Worm (Caenorhabditis elegans) whole organism, young adult: Measurements from ENCODE around the gene C54E4.12.

Experiments
- B0035.1 ChIP-seq: sonication (generic microtip); optimal IDR thresholded peaks from 2 replicates; lab custom pipeline; 2016; ENCODE audit warnings: missing genetic modification characterization, mild to moderate bottlenecking, missing compliant biosample characterization, missing genotype, missing genetic modification reagents
- B0261.1 ChIP-seq: sonication (generic microtip); optimal IDR thresholded peaks from 2 replicates; lab custom pipeline; 2016; ENCODE audit warnings: mild to moderate bottlenecking, missing genetic modification characterization, moderate library complexity, missing compliant biosample characterization
- B0336.3 ChIP-seq: fragments of 200-800 bp; sonication (Bioruptor generic); IDR thresholded peaks from 2 replicates; pipeline ENCODE4 v1.3.6; 2022; ENCODE audit warnings: missing genetic modification characterization, missing compliant biosample characterization
- C06A6.2 ChIP-seq: fragments of 200-800 bp; sonication (Bioruptor generic); conservative IDR thresholded peaks from 2 replicates; pipeline ENCODE4 v1.3.6; 2022; ENCODE audit warnings: missing genetic modification characterization, missing compliant biosample characterization
- F22D6.2 ChIP-seq: sonication (generic microtip); optimal IDR thresholded peaks from 2 replicates; lab custom pipeline; 2016; ENCODE audit warnings: mild to moderate bottlenecking, missing genetic modification characterization, missing compliant biosample characterization
- F23B12.7 ChIP-seq: sonication (generic microtip); optimal IDR thresholded peaks from 2 replicates; lab custom pipeline; 2017; ENCODE audit warnings: missing genetic modification characterization, mild to moderate bottlenecking, missing compliant biosample characterization, antibody characterized with exemption, moderate library complexity; ENCODE audit not compliant: insufficient read depth
- T07F8.4 ChIP-seq: sonication (generic microtip); optimal IDR thresholded peaks from 2 replicates; lab custom pipeline; 2016; ENCODE audit warnings: mild to moderate bottlenecking, missing genetic modification characterization, moderate library complexity, missing compliant biosample characterization
- Y53G8AR.9 ChIP-seq: fragments of 200-800 bp; sonication (Bioruptor generic); conservative IDR thresholded peaks from 2 replicates; pipeline ENCODE4 v1.3.6; 2022; ENCODE audit warnings: missing genetic modification reagents, missing genetic modification characterization, missing compliant biosample characterization
- Y67H2A.10 ChIP-seq: fragments of 200-800 bp; sonication (Bioruptor generic); conservative IDR thresholded peaks from 2 replicates; pipeline ENCODE4 v1.3.6; 2022; ENCODE audit warnings: missing genetic modification reagents, missing genetic modification characterization, missing compliant biosample characterization
- Y79H2A.3 ChIP-seq: fragments of 200-800 bp; sonication (Bioruptor generic); conservative IDR thresholded peaks from 2 replicates; pipeline ENCODE4 v1.3.6; 2022; ENCODE audit warnings: missing genetic modification reagents, missing genetic modification characterization, missing compliant biosample characterization
- akir-1 ChIP-seq: fragments of 200-800 bp; sonication (Bioruptor generic); optimal IDR thresholded peaks from 2 replicates; lab custom pipeline; 2018; ENCODE audit warnings: mild to moderate bottlenecking, missing genetic modification characterization, moderate library complexity, missing compliant biosample characterization
- ama-1 ChIP-seq, 3 experiments: fragments of 150-350 bp in 1 of 3; sonication (generic microtip) in 2 of 3; optimal IDR thresholded peaks; 2 replicates each; lab custom pipeline; 2014 to 2018; ENCODE audit warnings: missing biosample characterization in 2 of 3, missing genetic modification characterization in 2 of 3, missing genetic modification reagents in 2 of 3
- athp-1 ChIP-seq: sonication (generic microtip); optimal IDR thresholded peaks from 2 replicates; lab custom pipeline; 2017; ENCODE audit warnings: mild to moderate bottlenecking, missing genetic modification characterization, missing compliant biosample characterization
- attf-5 ChIP-seq: fragments of 200-800 bp; sonication (Bioruptor generic); optimal IDR thresholded peaks from 2 replicates; lab custom pipeline; 2018; ENCODE audit warnings: mild to moderate bottlenecking, missing genetic modification characterization, missing compliant biosample characterization
- cebp-1 ChIP-seq, 2 experiments: fragments of 200-800 bp in 1 of 2; sonication (Bioruptor generic) in 1 of 2; sonication (generic microtip) in 1 of 2; IDR thresholded peaks in 1 of 2; optimal IDR thresholded peaks in 1 of 2; 2 replicates each; pipeline versions ENCODE4 v1.3.6 to Lab custom; 2017 to 2022; ENCODE audit warnings: missing compliant biosample characterization in 2 of 2, missing genetic modification characterization in 2 of 2, mild to moderate bottlenecking in 1 of 2, missing genetic modification reagents in 1 of 2, moderate library complexity in 1 of 2
- ceh-91 ChIP-seq: fragments of 200-800 bp; sonication (Bioruptor generic); IDR thresholded peaks from 2 replicates; pipeline ENCODE4 v1.3.6; 2022; ENCODE audit warnings: missing genetic modification reagents, missing genetic modification characterization, missing compliant biosample characterization
- die-1 ChIP-seq: sonication (generic microtip); optimal IDR thresholded peaks from 2 replicates; lab custom pipeline; 2016; ENCODE audit warnings: missing genotype, mild to moderate bottlenecking, missing genetic modification characterization, missing compliant biosample characterization
- dpff-1 ChIP-seq: sonication (generic microtip); optimal IDR thresholded peaks from 2 replicates; lab custom pipeline; 2017; ENCODE audit warnings: mild to moderate bottlenecking, missing genetic modification characterization, missing compliant biosample characterization
- dpl-1 ChIP-seq: fragments of 150-350 bp; optimal IDR thresholded peaks from 2 replicates; lab custom pipeline; 2014; ENCODE audit warnings: missing biosample characterization, missing genetic modification reagents, missing genetic modification characterization
- efl-1 ChIP-seq: fragments of 150-350 bp; optimal IDR thresholded peaks from 2 replicates; lab custom pipeline; 2014; ENCODE audit warnings: missing biosample characterization, missing genetic modification reagents, missing genetic modification characterization
- ekl-4 ChIP-seq: fragments of 200-800 bp; sonication (Bioruptor generic); IDR thresholded peaks from 2 replicates; pipeline ENCODE4 v1.3.6; 2022; ENCODE audit warnings: missing genetic modification reagents, missing genetic modification characterization, missing compliant biosample characterization
- fkh-3 ChIP-seq: sonication (generic microtip); optimal IDR thresholded peaks from 2 replicates; lab custom pipeline; 2016; ENCODE audit warnings: mild to moderate bottlenecking, missing genetic modification characterization, missing compliant biosample characterization
- him-1 ChIP-seq: sonication (generic microtip); optimal IDR thresholded peaks from 2 replicates; lab custom pipeline; 2016; ENCODE audit warnings: missing genotype, missing genetic modification reagents, missing genetic modification characterization, missing compliant biosample characterization
- hmg-1.2 ChIP-seq: fragments of 200-800 bp; sonication (Bioruptor generic); IDR thresholded peaks from 2 replicates; pipeline ENCODE4 v1.3.6; 2022; ENCODE audit warnings: missing genetic modification reagents, missing genetic modification characterization, missing compliant biosample characterization
- lin-26 ChIP-seq: fragments of 200-800 bp; sonication (Bioruptor generic); IDR thresholded peaks from 2 replicates; pipeline ENCODE4 v1.3.6; 2022; ENCODE audit warnings: missing genetic modification reagents, missing genetic modification characterization, missing compliant biosample characterization
- lin-40 ChIP-seq: sonication (generic microtip); optimal IDR thresholded peaks from 2 replicates; lab custom pipeline; 2016; ENCODE audit warnings: missing genetic modification characterization, mild to moderate bottlenecking, missing compliant biosample characterization, missing genotype, missing genetic modification reagents
- lin-54 ChIP-seq: fragments of 200-800 bp; sonication (Bioruptor generic); optimal IDR thresholded peaks from 2 replicates; lab custom pipeline; 2018; ENCODE audit warnings: mild to moderate bottlenecking, missing genetic modification characterization, missing compliant biosample characterization
- lsl-1 ChIP-seq: fragments of 200-800 bp; sonication (Bioruptor generic); optimal IDR thresholded peaks from 2 replicates; lab custom pipeline; 2018; ENCODE audit warnings: mild to moderate bottlenecking, missing genetic modification characterization, moderate library complexity, missing compliant biosample characterization
- lsy-27 ChIP-seq: sonication (generic microtip); optimal IDR thresholded peaks from 2 replicates; lab custom pipeline; 2017; ENCODE audit warnings: missing genetic modification characterization, mild to moderate bottlenecking, missing compliant biosample characterization, antibody characterized with exemption, missing genotype, borderline replicate concordance; ENCODE audit not compliant: insufficient read depth
- madf-10 ChIP-seq: sonication (generic microtip); optimal IDR thresholded peaks from 2 replicates; lab custom pipeline; 2016; ENCODE audit warnings: mild to moderate bottlenecking, missing genetic modification characterization, missing compliant biosample characterization
- mel-28 ChIP-seq: sonication (generic microtip); optimal IDR thresholded peaks from 2 replicates; lab custom pipeline; 2016; ENCODE audit warnings: borderline replicate concordance, mild to moderate bottlenecking, missing genetic modification characterization, missing compliant biosample characterization
- nfya-1 ChIP-seq: sonication (generic microtip); optimal IDR thresholded peaks from 2 replicates; lab custom pipeline; 2017; ENCODE audit warnings: antibody characterized with exemption, missing compliant biosample characterization, missing genetic modification characterization, borderline replicate concordance; ENCODE audit not compliant: insufficient read depth
- nfya-2 ChIP-seq: fragments of 200-800 bp; sonication (Bioruptor generic); IDR thresholded peaks from 2 replicates; pipeline ENCODE4 v1.3.6; 2022; ENCODE audit warnings: missing genetic modification reagents, missing genetic modification characterization, missing compliant biosample characterization
- nhr-120 ChIP-seq: fragments of 200-800 bp; sonication (Bioruptor generic); IDR thresholded peaks from 2 replicates; pipeline ENCODE4 v1.3.6; 2022; ENCODE audit warnings: missing genetic modification characterization, missing compliant biosample characterization
- nhr-179 ChIP-seq: sonication (generic microtip); optimal IDR thresholded peaks from 2 replicates; lab custom pipeline; 2016; ENCODE audit warnings: mild to moderate bottlenecking, missing genetic modification characterization, missing compliant biosample characterization
- snpc-4 ChIP-seq, 5 experiments: fragments of 150-350 bp in 1 of 5; sonication (generic microtip) in 4 of 5; optimal IDR thresholded peaks; 2 replicates each; lab custom pipeline; 2014 to 2018; ENCODE audit warnings: missing genetic modification characterization in 5 of 5, missing biosample characterization in 3 of 5, antibody characterized with exemption in 2 of 5, mild to moderate bottlenecking in 2 of 5, missing compliant biosample characterization in 2 of 5, missing genotype in 2 of 5, moderate library complexity in 2 of 5, missing genetic modification reagents in 1 of 5
- somi-1 ChIP-seq: fragments of 200-800 bp; sonication (Bioruptor generic); optimal IDR thresholded peaks from 2 replicates; lab custom pipeline; 2018; ENCODE audit warnings: mild to moderate bottlenecking, missing genetic modification characterization, missing compliant biosample characterization
- sptf-2 ChIP-seq: fragments of 200-800 bp; sonication (Bioruptor generic); optimal IDR thresholded peaks from 2 replicates; lab custom pipeline; 2018; ENCODE audit warnings: mild to moderate bottlenecking, missing genetic modification characterization, missing compliant biosample characterization
- tbp1 ChIP-seq: fragments of 200-800 bp; sonication (Bioruptor generic); optimal IDR thresholded peaks from 2 replicates; lab custom pipeline; 2018; ENCODE audit warnings: mild to moderate bottlenecking, missing genetic modification characterization, missing compliant biosample characterization
- unc-130 ChIP-seq: sonication (generic microtip); optimal IDR thresholded peaks from 2 replicates; lab custom pipeline; 2016; ENCODE audit warnings: missing genetic modification reagents, missing genetic modification characterization, missing compliant biosample characterization
- unc-62 ChIP-seq: fragments of 150-350 bp; optimal IDR thresholded peaks from 2 replicates; lab custom pipeline; 2014; ENCODE audit warnings: missing biosample characterization, missing genetic modification reagents, missing genetic modification characterization
- xnd-1 ChIP-seq: sonication (generic microtip); optimal IDR thresholded peaks from 2 replicates; lab custom pipeline; 2016; ENCODE audit warnings: missing genotype, missing genetic modification reagents, missing genetic modification characterization, missing compliant biosample characterization
- ztf-25 ChIP-seq: fragments of 200-800 bp; sonication (Bioruptor generic); IDR thresholded peaks from 2 replicates; pipeline ENCODE4 v1.3.6; 2022; ENCODE audit warnings: missing genetic modification reagents, missing genetic modification characterization, missing compliant biosample characterization
- ztf-6 ChIP-seq: fragments of 200-800 bp; sonication (Bioruptor generic); IDR thresholded peaks from 2 replicates; pipeline ENCODE4 v1.3.6; 2022; ENCODE audit warnings: missing genetic modification reagents, missing genetic modification characterization, missing compliant biosample characterization

The C54E4.12 gene

DNA sequence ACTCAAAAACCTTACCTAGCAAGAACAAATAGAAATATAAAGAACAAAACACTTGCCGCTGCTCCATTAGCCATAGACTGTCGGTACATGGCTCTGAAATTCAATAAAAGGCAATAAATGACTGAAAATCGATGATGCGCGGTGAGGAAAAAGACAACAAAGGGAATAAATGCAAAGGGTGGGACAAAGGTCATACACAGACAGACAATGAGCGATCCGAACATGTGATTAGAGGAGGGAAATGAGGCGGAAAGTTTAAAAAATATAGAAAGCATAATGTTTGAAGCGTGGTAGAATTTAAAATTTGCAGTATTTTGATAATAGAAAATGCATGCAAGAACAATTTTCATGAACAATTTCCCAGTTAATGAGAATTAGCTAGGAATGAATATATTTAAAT lies at the start of gene C54E4.12:
TSS of gene C54E4.12 (minus strand) at position 101 of the 400 bp plus-strand sequence.
- TF ChIP-seq lin-40 (tag; lab: Kevin White, UChicago) (no peak), C06A6.2 (GFP tag; lab: Robert Waterston, UW) (no peak)

DNA sequence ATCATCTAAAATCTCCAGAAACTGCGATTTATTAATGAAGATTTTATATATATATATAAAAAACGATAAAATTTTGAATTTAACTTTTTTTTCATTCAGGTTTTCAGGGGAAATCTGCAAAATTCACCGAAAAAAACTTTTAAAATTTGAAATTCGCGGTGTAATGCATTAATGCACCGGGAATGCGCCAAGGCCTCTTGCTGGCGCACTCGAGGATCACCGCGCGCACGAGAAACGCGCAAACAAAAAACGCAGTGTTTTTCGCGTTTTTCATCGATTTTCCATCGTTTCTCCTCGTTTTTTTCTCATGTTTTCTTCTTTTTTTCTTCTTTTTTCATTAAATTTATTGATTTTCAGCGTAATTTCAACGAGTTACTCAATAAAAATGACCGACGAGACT lies 37.1 kb upstream of the C54E4.12 start, which contains the start of gene hrpu-2:
TSS of gene hrpu-2 (plus strand) at position 352 of the 400 bp plus-strand sequence.
- TF ChIP-seq madf-10 (tag; lab: Kevin White, UChicago) (peak; percentile 30), tbp1 (GFP tag; lab: Kevin White, UChicago) (peak; percentile 56), efl-1 (GFP tag; lab: Kevin White, UChicago) (peak; percentile 78), ekl-4 (GFP tag; lab: Robert Waterston, UW) (peak; percentile 89), athp-1 (tag; lab: Kevin White, UChicago) (no peak), ama-1 (optimal IDR thresholded peaks at IDR 0.05; lab: Kevin White, UChicago) (no peak), ama-1 (GFP tag; optimal IDR thresholded peaks at IDR 0.05; lab: Kevin White, UChicago) (no peak), him-1 (tag; lab: Kevin White, UChicago) (peak; percentile 26), F22D6.2 (peak; percentile 15), ztf-6 (0 out of 2 replicates have a peak, but pooled peaks have one; percentile 62), ztf-25 (GFP tag; lab: Robert Waterston, UW) (no peak), fkh-3 (tag; lab: Kevin White, UChicago) (no peak), T07F8.4 (tag; lab: Kevin White, UChicago) (no peak), unc-130 (GFP tag; lab: Kevin White, UChicago) (peak; percentile 13), dpl-1 (GFP tag; lab: Kevin White, UChicago) (peak; percentile 90), nhr-120 (GFP tag; lab: Robert Waterston, UW) (no peak), lin-54 (peak; percentile 96), nhr-179 (no peak), lin-40 (tag; lab: Kevin White, UChicago) (peak; percentile 92), somi-1 (GFP tag; lab: Kevin White, UChicago) (no peak), snpc-4 (GFP tag; optimal IDR thresholded peaks at IDR 0.05; lab: Kevin White, UChicago) (peak; percentile 6), snpc-4 (tag; optimal IDR thresholded peaks at IDR 0.05; lab: Kevin White, UChicago) (peak in 2 of 4 experiments; percentile 17 to 74), B0261.1 (tag; lab: Kevin White, UChicago) (no peak), lsy-27 (no peak), sptf-2 (GFP tag; lab: Kevin White, UChicago) (no peak), lin-26 (GFP tag; lab: Robert Waterston, UW) (no peak), Y53G8AR.9 (GFP tag; lab: Robert Waterston, UW) (peak; percentile 75), B0035.1 (tag; lab: Kevin White, UChicago) (no peak), dpff-1 (tag; lab: Kevin White, UChicago) (no peak), cebp-1 (GFP tag; IDR thresholded peaks at IDR 0.05; lab: Robert Waterston, UW) (no peak), cebp-1 (tag; optimal IDR thresholded peaks at IDR 0.05; lab: Kevin White, UChicago) (peak; percentile 81), nfya-2 (GFP tag; lab: Robert Waterston, UW) (no peak), mel-28 (tag; lab: Kevin White, UChicago) (no peak), B0336.3 (GFP tag; lab: Robert Waterston, UW) (peak; percentile 63), F23B12.7 (tag; lab: Kevin White, UChicago) (peak; percentile 27), Y79H2A.3 (no peak), xnd-1 (tag; lab: Kevin White, UChicago) (peak; percentile 24), unc-62 (GFP tag; lab: Kevin White, UChicago) (no peak), die-1 (tag; lab: Kevin White, UChicago) (no peak), Y67H2A.10 (GFP tag; lab: Robert Waterston, UW) (no peak), nfya-1 (tag; lab: Kevin White, UChicago) (no peak), hmg-1.2 (GFP tag; lab: Robert Waterston, UW) (peak; percentile 59), akir-1 (GFP tag; lab: Kevin White, UChicago) (no peak), ceh-91 (peak; percentile 57), lsl-1 (peak; percentile 30), attf-5 (peak; percentile 76)
